Fruit fly (Drosophila melanogaster) whole organism, adult: Measurements from ENCODE around the gene Lrr47.
A peak's percentile ranks its signal among the peaks of the same experiment; 100 is the strongest.

ENCODE experiments used
- CG11617 ChIP-seq: fragments of 200-800 bp; sonication (Bioruptor generic); optimal IDR thresholded peaks from 2 replicates; lab custom pipeline; 2017; ENCODE audit warnings: mild to moderate bottlenecking, missing biosample characterization, missing genetic modification reagents, missing genetic modification characterization
- CG12768 ChIP-seq: fragments of 200-800 bp; sonication (Bioruptor generic); optimal IDR thresholded peaks from 2 replicates; lab custom pipeline; 2017; ENCODE audit warnings: missing biosample characterization, missing genetic modification characterization, mild to moderate bottlenecking, moderate library complexity, missing genetic modification reagents
- CG14711 ChIP-seq: fragments of 200-800 bp; sonication (Bioruptor generic); optimal IDR thresholded peaks from 2 replicates; lab custom pipeline; 2018; ENCODE audit warnings: missing biosample characterization, mild to moderate bottlenecking, missing genetic modification characterization, moderate library complexity
- CG1620 ChIP-seq: fragments of 200-800 bp; sonication (Bioruptor generic); optimal IDR thresholded peaks from 2 replicates; lab custom pipeline; 2016; ENCODE audit warnings: missing biosample characterization, missing genetic modification characterization
- CG33017 ChIP-seq: fragments of 200-800 bp; sonication (Bioruptor generic); optimal IDR thresholded peaks from 2 replicates; lab custom pipeline; 2018; ENCODE audit warnings: missing biosample characterization, mild to moderate bottlenecking, missing genetic modification characterization, moderate library complexity
- CG5204 ChIP-seq: fragments of 200-800 bp; sonication (Bioruptor generic); optimal IDR thresholded peaks from 2 replicates; lab custom pipeline; 2016; ENCODE audit warnings: missing biosample characterization, missing genetic modification characterization
- CG7045 ChIP-seq: fragments of 200-800 bp; sonication (Bioruptor generic); optimal IDR thresholded peaks from 2 replicates; lab custom pipeline; 2017; ENCODE audit warnings: missing biosample characterization, mild to moderate bottlenecking, missing genetic modification characterization
- CG7101 ChIP-seq: fragments of 200-800 bp; sonication (Bioruptor generic); optimal IDR thresholded peaks from 2 replicates; lab custom pipeline; 2018; ENCODE audit warnings: missing biosample characterization, mild to moderate bottlenecking, missing genetic modification characterization, moderate library complexity
- Clk ChIP-seq: fragments of 200-800 bp; sonication (Bioruptor generic); optimal IDR thresholded peaks from 2 replicates; lab custom pipeline; 2017; ENCODE audit warnings: missing biosample characterization, missing genetic modification characterization
- Crg-1 ChIP-seq: fragments of 200-800 bp; sonication (Bioruptor generic); optimal IDR thresholded peaks from 2 replicates; lab custom pipeline; 2016; ENCODE audit warnings: missing biosample characterization, missing genetic modification characterization
- Hr96 ChIP-seq: fragments of 200-800 bp; sonication (Bioruptor generic); optimal IDR thresholded peaks from 2 replicates; lab custom pipeline; 2016; ENCODE audit warnings: missing biosample characterization, missing genetic modification characterization
- Mnt ChIP-seq: fragments of 200-800 bp; sonication (Bioruptor generic); optimal IDR thresholded peaks from 2 replicates; lab custom pipeline; 2016; ENCODE audit warnings: missing biosample characterization, mild to moderate bottlenecking, missing genetic modification characterization
- bab1 ChIP-seq: fragments of 200-800 bp; sonication (Bioruptor generic); optimal IDR thresholded peaks from 3 replicates; lab custom pipeline; 2019; ENCODE audit warnings: missing biosample characterization, mild to moderate bottlenecking, missing genetic modification characterization, moderate library complexity
- cic ChIP-seq: fragments of 200-800 bp; sonication (Bioruptor generic); optimal IDR thresholded peaks from 2 replicates; lab custom pipeline; 2017; ENCODE audit warnings: missing biosample characterization, mild to moderate bottlenecking, missing genetic modification characterization, moderate library complexity
- cnc ChIP-seq, 2 experiments: fragments of >200 bp; optimal IDR thresholded peaks; 2 replicates each; lab custom pipeline; 2017
- kay ChIP-seq: fragments of 200-800 bp; sonication (Bioruptor generic); peaks from one replicate; lab custom pipeline; 2016; ENCODE audit warnings: missing biosample characterization, missing genetic modification characterization, borderline replicate concordance
- ovo ChIP-seq: fragments of 200-800 bp; sonication (Bioruptor generic); optimal IDR thresholded peaks from 2 replicates; lab custom pipeline; 2016; ENCODE audit warnings: missing biosample characterization, missing genetic modification characterization
- pad ChIP-seq: fragments of 200-800 bp; sonication (Bioruptor generic); optimal IDR thresholded peaks from 3 replicates; lab custom pipeline; 2017; ENCODE audit warnings: missing biosample characterization, missing genetic modification characterization, mild to moderate bottlenecking, moderate library complexity, missing genetic modification reagents
- tj ChIP-seq: fragments of 200-800 bp; sonication (Bioruptor generic); optimal IDR thresholded peaks from 3 replicates; lab custom pipeline; 2017; ENCODE audit warnings: missing biosample characterization, mild to moderate bottlenecking, missing genetic modification characterization, moderate library complexity
- toe ChIP-seq: fragments of 200-800 bp; sonication (Bioruptor generic); optimal IDR thresholded peaks from 2 replicates; lab custom pipeline; 2016; ENCODE audit warnings: missing biosample characterization, missing genetic modification characterization

The Lrr47 gene

dm6 chr2L:10526953-10527584 is 9.9 kb downstream of the Lrr47 start, which contains the start of gene Lip4:
Lip4 (plus strand) TSS chr2L:10527572.
- TF ChIP-seq pad (GFP tag; lab: Kevin White, UChicago) = peak; percentile 26
- no peak for TF ChIP-seq cnc (optimal IDR thresholded peaks at IDR 0.05; lab: Kevin White, UChicago)
- no peak for TF ChIP-seq Hr96 (GFP tag; lab: Kevin White, UChicago)
- peak; percentile 48 for TF ChIP-seq CG7101 (tag; lab: Kevin White, UChicago)
- TF ChIP-seq toe (GFP tag; lab: Kevin White, UChicago) = no peak
- TF ChIP-seq CG33017 (tag; lab: Kevin White, UChicago) = peak; percentile 48
- peak; percentile 64 for TF ChIP-seq tj
- TF ChIP-seq kay (GFP tag; lab: Kevin White, UChicago) = no peak
- no peak for TF ChIP-seq cic
- no peak for TF ChIP-seq CG12768 (GFP tag; lab: Kevin White, UChicago)
- TF ChIP-seq CG14711 = peak; percentile 66
- TF ChIP-seq CG7045 (GFP tag; lab: Kevin White, UChicago) = peak; percentile 61
- peak; percentile 80 for TF ChIP-seq bab1 (GFP tag; lab: Kevin White, UChicago)
- TF ChIP-seq Mnt (GFP tag; lab: Kevin White, UChicago) = no peak
- peak; percentile 10 for TF ChIP-seq CG11617 (GFP tag; lab: Kevin White, UChicago)
- no peak for TF ChIP-seq Clk (GFP tag; lab: Kevin White, UChicago)
- no peak for TF ChIP-seq ovo
- TF ChIP-seq CG1620 (GFP tag; lab: Kevin White, UChicago) = peak; percentile 15
- TF ChIP-seq CG5204 (GFP tag; lab: Kevin White, UChicago) = peak; percentile 4
- no peak for TF ChIP-seq Crg-1 (GFP tag; lab: Kevin White, UChicago)

dm6 chr2L:10528984-10529383 is 11.8 kb downstream of the Lrr47 start:
- TF ChIP-seq tj (peak; percentile 49), pad (GFP tag; lab: Kevin White, UChicago) (no peak), bab1 (GFP tag; lab: Kevin White, UChicago) (no peak), CG14711 (no peak), CG7045 (GFP tag; lab: Kevin White, UChicago) (no peak), Clk (GFP tag; lab: Kevin White, UChicago) (no peak), CG33017 (tag; lab: Kevin White, UChicago) (no peak), CG7101 (tag; lab: Kevin White, UChicago) (no peak), Crg-1 (GFP tag; lab: Kevin White, UChicago) (no peak), ovo (no peak), toe (GFP tag; lab: Kevin White, UChicago) (no peak), CG12768 (GFP tag; lab: Kevin White, UChicago) (no peak), kay (GFP tag; lab: Kevin White, UChicago) (no peak), CG5204 (GFP tag; lab: Kevin White, UChicago) (no peak), cnc (optimal IDR thresholded peaks at IDR 0.05; lab: Kevin White, UChicago) (no peak), CG1620 (GFP tag; lab: Kevin White, UChicago) (no peak), cic (peak; percentile 12), Hr96 (GFP tag; lab: Kevin White, UChicago) (no peak)

dm6 chr2L:10530089-10530488 is 13.0 kb downstream of the Lrr47 start:
- TF ChIP-seq CG5204 (GFP tag; lab: Kevin White, UChicago) (no peak), CG12768 (GFP tag; lab: Kevin White, UChicago) (no peak), cnc (optimal IDR thresholded peaks at IDR 0.05; lab: Kevin White, UChicago) (no peak), kay (GFP tag; lab: Kevin White, UChicago) (no peak), tj (no peak), bab1 (GFP tag; lab: Kevin White, UChicago) (no peak), Clk (GFP tag; lab: Kevin White, UChicago) (no peak), CG14711 (no peak), CG7101 (tag; lab: Kevin White, UChicago) (no peak), CG1620 (GFP tag; lab: Kevin White, UChicago) (no peak), pad (GFP tag; lab: Kevin White, UChicago) (no peak), Crg-1 (GFP tag; lab: Kevin White, UChicago) (no peak), CG7045 (GFP tag; lab: Kevin White, UChicago) (no peak), ovo (no peak), CG33017 (tag; lab: Kevin White, UChicago) (no peak), Hr96 (GFP tag; lab: Kevin White, UChicago) (no peak), cic (no peak)

dm6 chr2L:10531521-10531920 is 14.4 kb downstream of the Lrr47 start, which contains the start of gene CG18301:
CG18301 (plus strand) TSS chr2L:10531821.
- no peak for TF ChIP-seq Clk (GFP tag; lab: Kevin White, UChicago)
- no peak for TF ChIP-seq CG11617 (GFP tag; lab: Kevin White, UChicago)
- TF ChIP-seq CG5204 (GFP tag; lab: Kevin White, UChicago) = no peak

dm6 chr2L:10534022-10534421 is 16.9 kb downstream of the Lrr47 start, which contains the start of gene CG18302:
CG18302 (plus strand) TSS chr2L:10534322.
- no peak for TF ChIP-seq CG5204 (GFP tag; lab: Kevin White, UChicago)
- TF ChIP-seq CG33017 (tag; lab: Kevin White, UChicago) = no peak
- no peak for TF ChIP-seq kay (GFP tag; lab: Kevin White, UChicago)
- no peak for TF ChIP-seq Crg-1 (GFP tag; lab: Kevin White, UChicago)
- TF ChIP-seq cic = no peak
- TF ChIP-seq CG1620 (GFP tag; lab: Kevin White, UChicago) = no peak
- no peak for TF ChIP-seq bab1 (GFP tag; lab: Kevin White, UChicago)
- no peak for TF ChIP-seq tj
- TF ChIP-seq toe (GFP tag; lab: Kevin White, UChicago) = no peak
- no peak for TF ChIP-seq Clk (GFP tag; lab: Kevin White, UChicago)
- no peak for TF ChIP-seq CG7101 (tag; lab: Kevin White, UChicago)
- TF ChIP-seq pad (GFP tag; lab: Kevin White, UChicago) = no peak
- no peak for TF ChIP-seq Hr96 (GFP tag; lab: Kevin White, UChicago)
- TF ChIP-seq CG12768 (GFP tag; lab: Kevin White, UChicago) = no peak
- no peak for TF ChIP-seq ovo
- no peak for TF ChIP-seq Mnt (GFP tag; lab: Kevin White, UChicago)
- no peak for TF ChIP-seq CG14711
- no peak for TF ChIP-seq CG11617 (GFP tag; lab: Kevin White, UChicago)
- TF ChIP-seq CG7045 (GFP tag; lab: Kevin White, UChicago) = no peak
- TF ChIP-seq cnc (optimal IDR thresholded peaks at IDR 0.05; lab: Kevin White, UChicago) = no peak
